Fruit fly (Drosophila melanogaster): ENCODE data around the gene CG17154.

The CG17154 gene

DNA sequence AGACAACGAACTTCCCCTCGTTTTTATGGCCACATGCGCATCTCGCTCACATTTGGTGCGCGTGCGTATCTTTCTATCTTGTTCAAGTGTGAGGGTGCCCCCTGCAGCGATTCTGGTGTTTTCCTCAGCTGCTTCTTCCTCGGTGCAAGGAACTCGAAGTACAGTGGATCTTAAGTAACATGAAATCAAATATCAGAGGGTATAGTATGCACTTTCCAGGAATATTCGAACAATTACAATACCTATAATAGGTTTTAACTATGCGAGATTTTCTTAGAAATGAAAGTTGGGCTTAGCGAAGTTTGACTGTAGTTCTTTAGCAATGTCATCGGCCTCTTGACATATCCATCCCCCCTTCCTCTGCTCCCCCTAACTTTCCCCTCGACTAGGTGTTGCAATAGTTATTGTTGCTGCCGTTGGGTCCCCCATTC, 25.6 kb upstream of the CG17154 start (continued):
- TF ChIP-seq CG6808 (GFP tag; optimal IDR thresholded peaks at IDR 0.05) (peak; percentile 59), Eip75B (GFP tag; optimal IDR thresholded peaks at IDR 0.05) (peak; percentile 67), Hr4 (GFP tag; optimal IDR thresholded peaks at IDR 0.05) (peak; percentile 10), svp (GFP tag) (peak; percentile 35), CG15336 (GFP tag; IDR thresholded peaks at IDR 0.05) (peak; percentile 46; the same call in 1 of the 2 replicates), eg (GFP tag; IDR thresholded peaks at IDR 0.05) (peak; percentile 71), fd85E (GFP tag; optimal IDR thresholded peaks at IDR 0.05) (no peak), CG11902 (GFP tag; optimal IDR thresholded peaks at IDR 0.05) (no peak), Eip78C (GFP tag) (peak; percentile 81), salr (GFP tag; optimal IDR thresholded peaks at IDR 0.05) (peak in 1 of 2 experiments; percentile 59)

DNA sequence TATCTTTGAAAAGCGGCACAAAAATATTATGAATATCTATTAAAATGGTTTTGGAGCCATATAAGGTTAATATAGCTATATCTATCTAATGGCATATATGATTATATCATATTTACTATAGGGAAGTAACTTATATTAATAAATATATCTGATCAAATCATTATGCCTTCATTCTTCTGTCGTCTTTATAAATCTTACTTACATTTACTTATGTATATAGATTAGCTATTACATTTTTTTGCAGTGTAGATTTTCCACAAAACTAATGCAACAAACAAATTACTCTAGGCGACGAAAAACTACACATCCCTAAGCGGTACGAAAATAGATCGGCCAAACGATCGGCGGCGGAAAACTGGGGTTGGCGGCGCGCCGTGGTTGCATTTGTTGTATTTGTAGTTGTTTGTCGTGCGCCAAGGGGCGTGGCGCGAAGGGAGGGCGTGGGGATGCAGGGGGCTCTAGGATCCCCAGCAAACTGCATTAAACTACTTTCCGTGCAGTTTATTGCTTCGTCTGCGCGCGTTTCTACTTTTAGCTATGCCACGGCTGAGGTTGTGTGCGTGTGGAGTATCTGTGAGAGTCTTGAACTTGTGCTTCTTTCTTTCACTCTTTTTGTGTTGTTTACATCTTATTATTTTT, 24.9 kb upstream of the CG17154 start:
- TF ChIP-seq eg (GFP tag; IDR thresholded peaks at IDR 0.05), result 0 out of 3 replicates have a peak, but pooled peaks have one; percentile 18
- TF ChIP-seq Eip78C (GFP tag), result peak; percentile 37
- no peak for TF ChIP-seq CG4318 (GFP tag; optimal IDR thresholded peaks at IDR 0.05)
- TF ChIP-seq CG32006 (GFP tag; optimal IDR thresholded peaks at IDR 0.05), result peak; percentile 11
- no peak for TF ChIP-seq CG34406 (GFP tag; optimal IDR thresholded peaks at IDR 0.05)
- peak in 1 of 2 experiments; percentile 30 for TF ChIP-seq salr (GFP tag; optimal IDR thresholded peaks at IDR 0.05)
- 0 out of 2 replicates have a peak, but pooled peaks have one; percentile 38 for TF ChIP-seq CG15336 (GFP tag; IDR thresholded peaks at IDR 0.05)

DNA sequence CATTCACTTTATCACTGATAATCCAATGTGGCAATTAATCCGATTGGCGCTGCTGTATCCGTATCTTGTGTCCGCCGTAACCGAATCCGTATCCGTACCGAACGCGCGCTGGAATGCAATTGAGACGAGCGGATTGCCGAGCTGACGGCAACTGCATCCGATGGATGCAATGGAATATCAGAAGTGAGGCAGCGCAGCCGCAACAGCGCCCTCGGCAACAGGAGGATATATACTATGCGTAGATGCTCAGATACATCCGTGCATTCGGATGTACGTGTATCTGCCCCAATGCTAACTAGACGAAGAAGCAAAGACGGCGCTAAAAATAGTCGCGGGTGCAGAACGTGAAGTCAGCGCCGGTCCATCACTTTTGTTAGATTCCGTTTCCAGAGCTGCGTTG, 23.7 kb upstream of the CG17154 start, which contains the start of gene rols:
Gene rols (minus strand): TSS at position 101 of the 400 bp plus-strand sequence.
- TF ChIP-seq Hr39 (GFP tag; optimal IDR thresholded peaks at IDR 0.05) (no peak), CG8319 (GFP tag; optimal IDR thresholded peaks at IDR 0.05) (no peak), Sox14 (GFP tag; optimal IDR thresholded peaks at IDR 0.05) (no peak), CG10631 (GFP tag; optimal IDR thresholded peaks at IDR 0.05) (no peak), pdm3 (GFP tag; optimal IDR thresholded peaks at IDR 0.05) (no peak), Met (GFP tag; optimal IDR thresholded peaks at IDR 0.05) (no peak), dsx (GFP tag; optimal IDR thresholded peaks at IDR 0.05; ENCODE audit: poor library complexity, severe bottlenecking) (no peak), CG6163 (GFP tag; IDR thresholded peaks at IDR 0.05) (no peak), svp (GFP tag) (no peak), acj6 (GFP tag; optimal IDR thresholded peaks at IDR 0.05) (no peak), CG6854 (GFP tag; optimal IDR thresholded peaks at IDR 0.05) (no peak), CG11294 (GFP tag; IDR thresholded peaks at IDR 0.05) (no peak), fkh (GFP tag; optimal IDR thresholded peaks at IDR 0.05) (no peak), spab (GFP tag; optimal IDR thresholded peaks at IDR 0.05) (no peak)

DNA sequence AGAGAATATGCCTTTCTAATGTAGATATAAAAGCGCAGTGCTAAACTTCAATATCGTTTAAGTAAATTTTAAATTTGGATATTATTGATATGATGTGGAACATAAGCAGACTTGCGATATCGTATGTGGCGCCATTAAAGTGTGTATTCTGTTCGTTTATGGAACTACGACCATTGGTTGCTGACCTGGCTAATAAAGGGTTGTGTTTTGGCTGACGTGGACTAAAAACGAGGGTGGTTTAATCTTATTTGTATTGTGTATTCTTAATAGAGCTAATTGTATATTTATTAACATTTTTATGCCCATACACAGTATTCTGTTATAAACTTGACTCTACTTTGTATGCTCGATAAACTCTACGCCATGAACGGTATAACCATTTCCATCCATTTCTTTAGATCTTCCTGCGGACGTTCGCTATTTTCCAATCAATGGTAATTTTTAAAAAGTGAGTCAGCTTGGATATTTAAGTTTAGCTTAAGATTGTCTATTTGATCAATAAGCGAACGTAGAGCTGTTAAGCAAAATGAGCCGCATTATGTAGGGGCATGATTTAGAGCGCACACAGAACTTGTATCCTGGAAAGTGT, 21.6 kb upstream of the CG17154 start:
- TF ChIP-seq Eip93F (GFP tag; optimal IDR thresholded peaks at IDR 0.05) (no peak), CG7368 (GFP tag; optimal IDR thresholded peaks at IDR 0.05) (no peak), dsx (GFP tag; optimal IDR thresholded peaks at IDR 0.05; ENCODE audit: poor library complexity, severe bottlenecking) (no peak), net (GFP tag; optimal IDR thresholded peaks at IDR 0.05) (no peak), CG8119 (GFP tag; IDR thresholded peaks at IDR 0.05) (no peak), Hr39 (GFP tag; optimal IDR thresholded peaks at IDR 0.05) (no peak)

DNA sequence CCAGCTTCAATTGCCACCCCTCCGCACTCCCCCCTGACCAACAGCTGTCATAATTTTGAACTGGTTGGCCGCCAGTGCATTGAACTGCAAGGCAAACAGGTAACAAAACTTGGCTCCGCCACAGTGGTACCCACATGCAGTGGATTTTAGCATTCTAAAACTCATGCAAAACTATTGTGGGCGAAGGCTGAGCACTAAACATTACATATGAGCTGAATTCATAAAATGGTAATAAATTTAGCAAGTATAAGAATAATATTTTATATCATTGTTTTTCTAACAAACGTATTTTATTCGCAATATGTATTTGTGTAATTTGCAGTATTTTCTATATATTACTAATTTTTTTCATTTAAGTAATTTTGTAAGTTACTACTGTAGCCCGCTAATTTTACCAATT, 16.0 kb upstream of the CG17154 start:
- TF ChIP-seq Lpt (GFP tag; optimal IDR thresholded peaks at IDR 0.05) (peak; percentile 44), Eip75B (GFP tag; optimal IDR thresholded peaks at IDR 0.05) (no peak), CG4318 (GFP tag; optimal IDR thresholded peaks at IDR 0.05) (peak; percentile 74), OdsH (GFP tag; optimal IDR thresholded peaks at IDR 0.05) (peak; percentile 38), achi (GFP tag; optimal IDR thresholded peaks at IDR 0.05) (peak; percentile 48), lz (GFP tag; optimal IDR thresholded peaks at IDR 0.05) (no peak), Gug (GFP tag; IDR thresholded peaks at IDR 0.05) (peak; percentile 65), CG3919 (GFP tag; optimal IDR thresholded peaks at IDR 0.05) (peak; percentile 45), spab (GFP tag; optimal IDR thresholded peaks at IDR 0.05) (no peak), Sox14 (GFP tag; optimal IDR thresholded peaks at IDR 0.05) (peak; percentile 47), CG31627 (GFP tag; optimal IDR thresholded peaks at IDR 0.05) (no peak), topi (GFP tag; optimal IDR thresholded peaks at IDR 0.05) (peak; percentile 27), eg (GFP tag; IDR thresholded peaks at IDR 0.05) (peak; percentile 78), CG6808 (GFP tag; optimal IDR thresholded peaks at IDR 0.05) (no peak), CG1621 (tag; optimal IDR thresholded peaks at IDR 0.05) (no peak), Eip93F (GFP tag; optimal IDR thresholded peaks at IDR 0.05) (no peak), net (GFP tag; optimal IDR thresholded peaks at IDR 0.05) (peak; percentile 17), Hr39 (GFP tag; optimal IDR thresholded peaks at IDR 0.05) (no peak), CG6854 (GFP tag; optimal IDR thresholded peaks at IDR 0.05) (no peak), pdm3 (GFP tag; optimal IDR thresholded peaks at IDR 0.05) (peak; percentile 41), Sox102F (GFP tag; optimal IDR thresholded peaks at IDR 0.05) (no peak), ss (GFP tag; optimal IDR thresholded peaks at IDR 0.05) (no peak)

Data from whole organism, prepupa.